Fruit fly (Drosophila melanogaster) whole organism, adult: ENCODE measurements around the gene CG32706.

ENCODE experiments used
- CG11617 ChIP-seq: fragments of 200-800 bp; sonication (Bioruptor generic); optimal IDR thresholded peaks from 2 replicates; lab custom pipeline; 2017; ENCODE audit warnings: mild to moderate bottlenecking, missing biosample characterization, missing genetic modification reagents, missing genetic modification characterization
- CG12768 ChIP-seq: fragments of 200-800 bp; sonication (Bioruptor generic); optimal IDR thresholded peaks from 2 replicates; lab custom pipeline; 2017; ENCODE audit warnings: missing biosample characterization, missing genetic modification characterization, mild to moderate bottlenecking, moderate library complexity, missing genetic modification reagents
- CG14711 ChIP-seq: fragments of 200-800 bp; sonication (Bioruptor generic); optimal IDR thresholded peaks from 2 replicates; lab custom pipeline; 2018; ENCODE audit warnings: missing biosample characterization, mild to moderate bottlenecking, missing genetic modification characterization, moderate library complexity
- CG1620 ChIP-seq: fragments of 200-800 bp; sonication (Bioruptor generic); optimal IDR thresholded peaks from 2 replicates; lab custom pipeline; 2016; ENCODE audit warnings: missing biosample characterization, missing genetic modification characterization
- CG33017 ChIP-seq: fragments of 200-800 bp; sonication (Bioruptor generic); optimal IDR thresholded peaks from 2 replicates; lab custom pipeline; 2018; ENCODE audit warnings: missing biosample characterization, mild to moderate bottlenecking, missing genetic modification characterization, moderate library complexity
- CG5204 ChIP-seq: fragments of 200-800 bp; sonication (Bioruptor generic); optimal IDR thresholded peaks from 2 replicates; lab custom pipeline; 2016; ENCODE audit warnings: missing biosample characterization, missing genetic modification characterization
- CG7045 ChIP-seq: fragments of 200-800 bp; sonication (Bioruptor generic); optimal IDR thresholded peaks from 2 replicates; lab custom pipeline; 2017; ENCODE audit warnings: missing biosample characterization, mild to moderate bottlenecking, missing genetic modification characterization
- CG7101 ChIP-seq: fragments of 200-800 bp; sonication (Bioruptor generic); optimal IDR thresholded peaks from 2 replicates; lab custom pipeline; 2018; ENCODE audit warnings: missing biosample characterization, mild to moderate bottlenecking, missing genetic modification characterization, moderate library complexity
- Clk ChIP-seq: fragments of 200-800 bp; sonication (Bioruptor generic); optimal IDR thresholded peaks from 2 replicates; lab custom pipeline; 2017; ENCODE audit warnings: missing biosample characterization, missing genetic modification characterization
- Crg-1 ChIP-seq: fragments of 200-800 bp; sonication (Bioruptor generic); optimal IDR thresholded peaks from 2 replicates; lab custom pipeline; 2016; ENCODE audit warnings: missing biosample characterization, missing genetic modification characterization
- Hr96 ChIP-seq: fragments of 200-800 bp; sonication (Bioruptor generic); optimal IDR thresholded peaks from 2 replicates; lab custom pipeline; 2016; ENCODE audit warnings: missing biosample characterization, missing genetic modification characterization
- Mnt ChIP-seq: fragments of 200-800 bp; sonication (Bioruptor generic); optimal IDR thresholded peaks from 2 replicates; lab custom pipeline; 2016; ENCODE audit warnings: missing biosample characterization, mild to moderate bottlenecking, missing genetic modification characterization
- bab1 ChIP-seq: fragments of 200-800 bp; sonication (Bioruptor generic); optimal IDR thresholded peaks from 3 replicates; lab custom pipeline; 2019; ENCODE audit warnings: missing biosample characterization, mild to moderate bottlenecking, missing genetic modification characterization, moderate library complexity
- cic ChIP-seq: fragments of 200-800 bp; sonication (Bioruptor generic); optimal IDR thresholded peaks from 2 replicates; lab custom pipeline; 2017; ENCODE audit warnings: missing biosample characterization, mild to moderate bottlenecking, missing genetic modification characterization, moderate library complexity
- cnc ChIP-seq, 2 experiments: fragments of >200 bp; optimal IDR thresholded peaks; 2 replicates each; lab custom pipeline; 2017
- kay ChIP-seq: fragments of 200-800 bp; sonication (Bioruptor generic); peaks from one replicate; lab custom pipeline; 2016; ENCODE audit warnings: missing biosample characterization, missing genetic modification characterization, borderline replicate concordance
- ovo ChIP-seq: fragments of 200-800 bp; sonication (Bioruptor generic); optimal IDR thresholded peaks from 2 replicates; lab custom pipeline; 2016; ENCODE audit warnings: missing biosample characterization, missing genetic modification characterization
- pad ChIP-seq: fragments of 200-800 bp; sonication (Bioruptor generic); optimal IDR thresholded peaks from 3 replicates; lab custom pipeline; 2017; ENCODE audit warnings: missing biosample characterization, missing genetic modification characterization, mild to moderate bottlenecking, moderate library complexity, missing genetic modification reagents
- tj ChIP-seq: fragments of 200-800 bp; sonication (Bioruptor generic); optimal IDR thresholded peaks from 3 replicates; lab custom pipeline; 2017; ENCODE audit warnings: missing biosample characterization, mild to moderate bottlenecking, missing genetic modification characterization, moderate library complexity
- toe ChIP-seq: fragments of 200-800 bp; sonication (Bioruptor generic); optimal IDR thresholded peaks from 2 replicates; lab custom pipeline; 2016; ENCODE audit warnings: missing biosample characterization, missing genetic modification characterization

The CG32706 gene

DNA sequence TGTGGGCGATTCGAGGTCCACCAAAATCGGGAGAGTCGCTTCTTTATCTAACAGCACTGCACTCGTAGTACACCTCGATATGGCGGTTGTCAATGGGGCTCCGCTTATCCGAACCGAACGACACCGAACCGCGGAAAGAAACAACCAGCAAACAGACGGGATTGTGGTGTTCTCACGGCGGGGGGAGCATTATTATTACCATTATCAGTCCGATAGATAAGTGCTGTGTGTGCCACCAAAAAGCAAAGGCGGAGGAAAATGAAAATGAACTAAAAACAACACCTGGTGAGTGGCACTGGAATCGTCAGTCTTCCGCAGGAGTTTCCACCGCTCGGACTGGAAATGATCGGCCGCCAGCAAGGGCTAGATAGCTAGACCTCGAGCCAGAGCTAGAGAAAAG lies 21.5 kb downstream of the CG32706 start, which contains the start of gene AP-1gamma:
Gene AP-1gamma (plus strand): TSS at position 305 of the 400 bp plus-strand sequence.
- peak; percentile 90 for TF ChIP-seq cic
- TF ChIP-seq pad (GFP tag; lab: Kevin White, UChicago): no peak

DNA sequence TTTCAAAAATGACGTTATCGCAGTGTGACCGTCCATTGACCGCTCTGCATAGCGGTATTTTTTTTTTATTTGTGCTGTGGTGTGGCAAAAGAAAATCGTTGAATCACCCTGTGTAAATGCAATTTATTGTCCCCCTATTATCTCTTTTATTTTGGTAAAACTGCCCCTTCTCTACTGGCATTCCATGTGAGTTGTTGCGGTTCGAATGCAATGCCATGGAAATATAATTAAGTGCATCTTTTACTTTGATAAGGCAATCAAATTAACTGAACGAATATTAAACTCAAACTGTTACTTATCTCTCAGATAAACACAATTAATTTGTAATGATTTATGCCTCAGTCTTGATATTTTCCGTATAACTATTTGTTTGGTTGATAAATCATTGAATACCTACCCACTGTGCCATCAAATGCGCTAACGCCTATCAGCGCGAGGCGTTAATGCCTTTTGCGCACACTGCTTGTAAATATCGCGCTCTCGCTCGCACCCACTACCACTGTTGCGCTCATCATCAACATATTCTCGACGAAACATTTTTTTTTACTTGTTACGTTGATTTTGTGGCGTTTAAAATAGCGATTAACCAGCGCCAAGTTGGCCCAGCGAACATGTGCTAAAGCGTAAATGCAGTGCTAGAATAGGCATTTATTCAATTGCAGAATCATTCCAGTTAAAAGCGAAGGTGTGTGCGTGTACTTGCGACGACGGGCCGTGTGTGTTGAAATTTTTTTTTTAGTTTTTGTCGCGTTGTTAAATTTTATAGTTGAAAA lies 22.3 kb downstream of the CG32706 start:
- TF ChIP-seq tj (GFP tag; lab: Kevin White, UChicago) (peak; percentile 16), kay (no peak), Crg-1 (GFP tag; lab: Kevin White, UChicago) (peak; percentile 21), CG14711 (tag; lab: Kevin White, UChicago) (peak; percentile 27), CG33017 (tag; lab: Kevin White, UChicago) (no peak), Hr96 (GFP tag; lab: Kevin White, UChicago) (no peak), toe (GFP tag; lab: Kevin White, UChicago) (no peak), Mnt (GFP tag; lab: Kevin White, UChicago) (peak; percentile 33), CG7101 (no peak), Clk (no peak), cnc (optimal IDR thresholded peaks at IDR 0.05; lab: Kevin White, UChicago) (no peak), pad (GFP tag; lab: Kevin White, UChicago) (peak; percentile 24), CG5204 (GFP tag; lab: Kevin White, UChicago) (no peak), cic (no peak), CG12768 (no peak), CG7045 (GFP tag; lab: Kevin White, UChicago) (peak; percentile 9), ovo (GFP tag; lab: Kevin White, UChicago) (peak; percentile 59), CG1620 (GFP tag; lab: Kevin White, UChicago) (peak; percentile 44), bab1 (no peak), CG11617 (GFP tag; lab: Kevin White, UChicago) (peak; percentile 1)

DNA sequence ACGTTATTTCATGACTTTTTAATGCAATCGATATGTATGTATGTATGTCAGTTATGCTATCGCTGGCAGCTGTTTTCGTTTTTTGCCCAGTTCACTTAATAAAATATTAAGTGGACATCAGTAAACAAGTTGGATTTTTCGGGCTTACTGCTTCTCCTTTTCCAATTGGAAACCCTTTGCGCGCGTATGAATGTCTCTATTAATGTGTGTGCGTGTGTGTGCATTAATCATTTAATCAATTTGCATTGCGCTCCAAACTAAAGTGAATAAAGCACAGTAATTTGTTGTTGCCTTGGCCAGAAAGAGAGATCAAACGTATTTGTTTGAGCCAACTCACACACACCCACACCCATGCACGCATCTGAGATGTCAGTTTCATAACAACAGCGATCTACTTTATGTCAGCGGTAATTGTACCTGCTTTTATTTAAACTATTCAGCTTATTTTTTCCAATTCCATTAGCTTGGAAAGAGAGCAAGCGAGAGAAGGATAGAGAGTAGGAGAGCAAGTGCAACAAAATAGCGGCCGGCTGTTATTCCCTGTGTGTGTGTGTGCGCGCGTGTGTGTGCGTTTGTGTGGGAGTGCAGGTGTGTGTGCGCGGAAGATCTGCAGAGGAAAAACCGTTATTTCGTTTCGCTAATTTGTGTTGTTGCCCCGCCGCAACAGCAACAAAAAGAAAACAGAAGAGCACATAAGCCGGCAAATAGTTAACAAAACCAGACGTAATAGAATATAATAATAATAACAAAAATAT lies 23.4 kb downstream of the CG32706 start:
- TF ChIP-seq tj (GFP tag; lab: Kevin White, UChicago): peak; percentile 81
- TF ChIP-seq CG5204 (GFP tag; lab: Kevin White, UChicago): no peak
- TF ChIP-seq ovo (GFP tag; lab: Kevin White, UChicago): peak; percentile 72
- TF ChIP-seq cnc (optimal IDR thresholded peaks at IDR 0.05; lab: Kevin White, UChicago): no peak

DNA sequence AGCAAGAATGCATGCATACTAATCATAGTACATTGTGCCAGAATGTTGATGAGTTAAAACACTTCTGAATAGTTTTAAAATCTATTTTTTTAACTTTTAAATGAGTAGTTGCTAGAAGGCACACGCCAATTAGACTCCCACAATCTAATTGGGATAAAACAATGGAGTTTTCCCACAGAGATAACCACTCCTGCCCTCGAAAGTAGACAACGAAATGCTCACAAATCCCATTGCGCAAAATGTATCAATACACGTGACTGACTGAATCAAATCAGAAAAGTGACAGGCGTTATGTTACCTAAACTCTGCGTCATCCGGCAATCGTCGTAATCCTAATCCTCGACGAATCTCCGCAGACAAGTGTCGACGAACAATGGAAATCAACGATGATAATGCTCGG lies 30.9 kb downstream of the CG32706 start:
- TF ChIP-seq CG12768 (no peak), ovo (GFP tag; lab: Kevin White, UChicago) (no peak), CG11617 (GFP tag; lab: Kevin White, UChicago) (no peak)

DNA sequence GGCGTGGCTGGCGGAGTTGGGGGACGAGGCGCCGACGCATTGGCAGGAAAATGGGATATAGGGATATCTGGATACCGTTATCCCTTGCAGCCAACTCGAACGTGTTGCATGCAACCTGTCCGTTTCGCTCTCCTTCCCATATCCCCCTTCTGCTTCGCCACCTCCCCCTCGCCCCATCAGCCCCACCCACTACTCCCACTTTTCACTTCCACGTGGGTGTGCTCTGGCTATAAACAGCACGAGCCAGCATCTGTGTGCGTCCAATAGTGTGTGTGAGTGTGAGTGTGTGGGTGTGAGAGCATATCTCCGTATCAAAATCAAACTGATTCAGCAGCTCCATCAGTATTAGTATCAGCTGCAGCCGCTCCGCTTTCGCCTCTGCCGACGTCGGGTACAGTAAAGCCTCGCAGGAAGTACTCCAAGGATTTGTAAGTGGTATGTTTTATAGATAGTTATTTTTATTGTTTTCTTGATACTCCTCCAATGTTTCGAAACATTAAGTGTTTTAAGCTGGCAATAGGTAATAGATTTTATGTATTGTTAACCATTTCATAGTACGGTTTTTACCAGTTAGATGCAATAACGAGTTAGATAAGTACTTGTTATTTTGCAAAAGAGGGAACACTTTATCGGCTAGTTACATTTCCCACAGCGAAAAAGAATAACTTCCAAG lies 32.2 kb downstream of the CG32706 start:
- TF ChIP-seq cnc (optimal IDR thresholded peaks at IDR 0.05; lab: Kevin White, UChicago): no peak
- TF ChIP-seq kay: no peak
- TF ChIP-seq Clk: no peak
- TF ChIP-seq tj (GFP tag; lab: Kevin White, UChicago): no peak
- TF ChIP-seq Crg-1 (GFP tag; lab: Kevin White, UChicago): no peak
- TF ChIP-seq CG7101: no peak
- TF ChIP-seq pad (GFP tag; lab: Kevin White, UChicago): no peak
- TF ChIP-seq toe (GFP tag; lab: Kevin White, UChicago): no peak
- TF ChIP-seq cic: no peak
- no peak for TF ChIP-seq Hr96 (GFP tag; lab: Kevin White, UChicago)

DNA sequence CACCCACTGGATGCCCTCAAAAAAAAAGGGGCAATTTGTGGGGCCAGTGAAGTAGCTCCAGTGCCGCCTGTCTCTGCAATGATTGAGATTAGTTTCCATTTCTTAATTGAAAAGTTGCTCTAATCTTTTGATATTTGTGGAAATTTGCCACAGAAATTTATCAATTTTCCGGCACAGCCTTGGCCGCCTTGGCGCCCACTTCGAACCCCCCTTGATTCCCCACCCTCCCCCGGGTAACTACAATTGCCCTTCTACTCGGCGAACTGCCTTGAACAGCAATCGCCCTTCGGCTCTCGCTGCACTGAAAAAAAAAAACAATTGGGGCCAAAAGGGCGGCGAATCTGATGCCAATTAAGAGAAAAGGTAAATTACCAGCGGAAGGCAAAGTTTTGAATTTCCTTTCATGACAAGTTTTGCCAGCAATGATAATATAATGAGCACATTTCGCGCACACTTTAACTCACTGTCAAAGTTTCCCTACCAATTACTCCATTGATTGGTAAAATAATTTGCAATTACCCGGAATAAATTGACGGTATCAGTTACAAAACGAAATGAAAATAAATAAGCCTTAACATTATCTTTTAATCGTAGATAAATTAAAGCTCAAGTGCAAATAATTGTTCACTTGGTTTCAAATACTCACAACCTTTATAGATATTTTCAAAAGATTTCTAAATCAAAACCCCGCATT lies 32.9 kb downstream of the CG32706 start:
- TF ChIP-seq CG11617 (GFP tag; lab: Kevin White, UChicago) (no peak), CG1620 (GFP tag; lab: Kevin White, UChicago) (no peak), bab1 (no peak)
